Fruit fly (Drosophila melanogaster): Measurements from ENCODE around the gene Nepl8.

Gene Nepl8

dm6 chr2L:16507682-16508269, 19.8 kb downstream of the Nepl8 start (continued):
- TF ChIP-seq CG12299 (tag; optimal IDR thresholded peaks at IDR 0.05) (no peak), CG12071 (GFP tag; optimal IDR thresholded peaks at IDR 0.05) (no peak), CG2129 (GFP tag; IDR thresholded peaks at IDR 0.05; ENCODE audit: partially characterized antibody) (peak; percentile 40; the same call in 1 of the 2 replicates), CG18764 (GFP tag; optimal IDR thresholded peaks at IDR 0.05) (no peak), CG15696 (tag; optimal IDR thresholded peaks at IDR 0.05) (no peak), wdn (GFP tag; IDR thresholded peaks at IDR 0.05) (no peak), CG7963 (GFP tag; IDR thresholded peaks at IDR 0.05; ENCODE audit: partially characterized antibody) (peak; percentile 24; the same call in 1 of the 3 replicates), yki (optimal IDR thresholded peaks at IDR 0.05) (no peak), Abd-B (GFP tag; optimal IDR thresholded peaks at IDR 0.05) (no peak), Dbx (GFP tag; IDR thresholded peaks at IDR 0.05) (no peak), gro (GFP tag; optimal IDR thresholded peaks at IDR 0.05) (peak; percentile 10), HLH54F (GFP tag; optimal IDR thresholded peaks at IDR 0.05) (no peak), Jarid2 (GFP tag; optimal IDR thresholded peaks at IDR 0.05) (no peak), sens (GFP tag) (peak; percentile 64), jumu (GFP tag; optimal IDR thresholded peaks at IDR 0.05) (no peak), unpg (GFP tag; optimal IDR thresholded peaks at IDR 0.05) (no peak), jigr1 (GFP tag; IDR thresholded peaks at IDR 0.05) (no peak), MBD-R2 (GFP tag; IDR thresholded peaks at IDR 0.05) (no peak), danr (GFP tag; IDR thresholded peaks at IDR 0.05) (no peak), CG7271 (tag; optimal IDR thresholded peaks at IDR 0.05) (no peak), CG10654 (GFP tag; optimal IDR thresholded peaks at IDR 0.05) (no peak), Dp (GFP tag; optimal IDR thresholded peaks at IDR 0.05) (peak; percentile 93), CG10267 (tag; optimal IDR thresholded peaks at IDR 0.05) (peak; percentile 14), CG18262 (tag; optimal IDR thresholded peaks at IDR 0.05) (no peak), CG4360 (GFP tag; IDR thresholded peaks at IDR 0.05) (no peak), Stat92E (GFP tag; optimal IDR thresholded peaks at IDR 0.05) (no peak), CG2116 (GFP tag; optimal IDR thresholded peaks at IDR 0.05) (peak; percentile 22), CkIIα-i1 (GFP tag; IDR thresholded peaks at IDR 0.05) (no peak), CG14014 (GFP tag; IDR thresholded peaks at IDR 0.05) (no peak), Trl (optimal IDR thresholded peaks at IDR 0.05) (no peak), Trl (GFP tag; optimal IDR thresholded peaks at IDR 0.05) (no peak), CG43689 (GFP tag; IDR thresholded peaks at IDR 0.05) (no peak), E2f1 (GFP tag; IDR thresholded peaks at IDR 0.05) (no peak), vnd (GFP tag; IDR thresholded peaks at IDR 0.05; ENCODE audit: partially characterized antibody) (peak; percentile 39; the same call in 1 of the 3 replicates), stwl (tag; optimal IDR thresholded peaks at IDR 0.05) (peak; percentile 94), CG14860 (GFP tag; IDR thresholded peaks at IDR 0.05; ENCODE audit: partially characterized antibody) (no peak), CG1602 (GFP tag; optimal IDR thresholded peaks at IDR 0.05) (no peak), Doc3 (GFP tag; IDR thresholded peaks at IDR 0.05; ENCODE audit: partially characterized antibody) (no peak), CG2875 (GFP tag; optimal IDR thresholded peaks at IDR 0.05) (no peak), vvl (GFP tag; IDR thresholded peaks at IDR 0.05) (peak; percentile 73), CG10274 (GFP tag; optimal IDR thresholded peaks at IDR 0.05) (no peak), Atf6 (GFP tag; IDR thresholded peaks at IDR 0.05) (0 out of 2 replicates have a peak, but pooled peaks have one; percentile 21), az2 (GFP tag; optimal IDR thresholded peaks at IDR 0.05) (no peak), kah (GFP tag; optimal IDR thresholded peaks at IDR 0.05) (no peak), hth (optimal IDR thresholded peaks at IDR 0.05) (no peak), tgo (GFP tag; IDR thresholded peaks at IDR 0.05) (no peak), Sox100B (GFP tag; optimal IDR thresholded peaks at IDR 0.05) (no peak), CG11085 (GFP tag; IDR thresholded peaks at IDR 0.05) (no peak), Dref (GFP tag; IDR thresholded peaks at IDR 0.05) (peak; percentile 82), cad (GFP tag; optimal IDR thresholded peaks at IDR 0.05) (no peak), Xrp1 (GFP tag; IDR thresholded peaks at IDR 0.05) (no peak)

Data from whole organism, embryonic.